Worm (Caenorhabditis elegans): ENCODE data around the gene C36H8.1.

DNA sequence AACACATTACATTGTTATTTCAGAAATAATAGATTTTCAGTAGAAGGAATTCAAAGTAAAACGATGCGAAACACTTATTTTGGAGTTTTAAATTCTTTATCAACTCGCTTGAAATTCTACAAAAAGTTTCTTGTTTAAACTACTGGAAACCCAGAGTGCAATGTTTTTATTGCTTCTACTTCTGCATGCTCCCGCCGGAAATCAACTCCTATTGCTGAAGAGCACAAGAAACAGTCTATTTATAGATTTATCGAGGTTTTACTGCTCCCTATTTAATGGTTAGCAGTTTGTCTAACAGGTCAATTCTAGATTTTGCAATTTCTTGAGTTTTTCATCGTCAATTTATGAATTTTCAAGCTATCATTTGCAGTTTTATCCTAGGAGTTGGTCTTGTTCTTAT, 47.9 kb upstream of the C36H8.1 start, which contains the start of gene F07C6.6:
- no peak for TF ChIP-seq tbx-37 (GFP tag; conservative IDR thresholded peaks at IDR 0.05)
- no peak for TF ChIP-seq aly-1 (tag; optimal IDR thresholded peaks at IDR 0.05)
- no peak for TF ChIP-seq ceh-13 (GFP tag; optimal IDR thresholded peaks at IDR 0.05)
- no peak for TF ChIP-seq ets-7 (tag; optimal IDR thresholded peaks at IDR 0.05)
- no peak for TF ChIP-seq ceh-36 (tag; optimal IDR thresholded peaks at IDR 0.05)
- no peak for TF ChIP-seq flt-1 (GFP tag; IDR thresholded peaks at IDR 0.05)
- no peak for TF ChIP-seq ama-1 (optimal IDR thresholded peaks at IDR 0.05)
- no peak for TF ChIP-seq tra-4 (tag; optimal IDR thresholded peaks at IDR 0.05)
- no peak for TF ChIP-seq pes-1 (GFP tag; IDR thresholded peaks at IDR 0.05)
- TF ChIP-seq tbx-11 (GFP tag; IDR thresholded peaks at IDR 0.05) = no peak
- no peak for TF ChIP-seq scrt-1 (GFP tag; IDR thresholded peaks at IDR 0.05)
- TF ChIP-seq F13C5.2 (tag; optimal IDR thresholded peaks at IDR 0.05) = no peak
- no peak for TF ChIP-seq hmg-4 (GFP tag; optimal IDR thresholded peaks at IDR 0.05)
- TF ChIP-seq sea-1 (GFP tag; conservative IDR thresholded peaks at IDR 0.05) = no peak

Data from whole organism, early embryonic.